Worm (Caenorhabditis elegans) whole organism, L2 larva: ENCODE results near the gene bath-33.

Source experiments
- R02D3.7 ChIP-seq: fragments of 150-350 bp; optimal IDR thresholded peaks from 2 replicates; lab custom pipeline; 2014; ENCODE audit warnings: missing biosample characterization, missing genetic modification characterization
- ZK546.5 ChIP-seq: sonication (generic microtip); optimal IDR thresholded peaks from 2 replicates; lab custom pipeline; 2017; ENCODE audit warnings: missing biosample characterization, missing genetic modification characterization
- aly-2 ChIP-seq: fragments of 150-350 bp; optimal IDR thresholded peaks from 2 replicates; lab custom pipeline; 2014; ENCODE audit warnings: missing biosample characterization, missing genetic modification characterization
- ama-1 ChIP-seq: fragments of 150-350 bp; optimal IDR thresholded peaks from 2 replicates; lab custom pipeline; 2018; ENCODE audit warnings: inconsistent platforms
- blmp-1 ChIP-seq: sonication (generic microtip); optimal IDR thresholded peaks from 2 replicates; lab custom pipeline; 2017; ENCODE audit warnings: missing genetic modification characterization, mild to moderate bottlenecking, missing compliant biosample characterization, antibody characterized with exemption, moderate library complexity; ENCODE audit not compliant: insufficient read depth
- ceh-82 ChIP-seq: fragments of 150-350 bp; optimal IDR thresholded peaks from 2 replicates; lab custom pipeline; 2014; ENCODE audit warnings: missing biosample characterization, missing genetic modification characterization
- crh-2 ChIP-seq: sonication (generic microtip); optimal IDR thresholded peaks from 2 replicates; lab custom pipeline; 2017; ENCODE audit warnings: missing biosample characterization, missing genetic modification characterization
- egl-27 ChIP-seq: sonication (generic microtip); optimal IDR thresholded peaks from 3 replicates; lab custom pipeline; 2017; ENCODE audit warnings: missing biosample characterization, missing genetic modification reagents, missing genetic modification characterization
- elt-1 ChIP-seq: fragments of 150-350 bp; optimal IDR thresholded peaks from 2 replicates; lab custom pipeline; 2014; ENCODE audit warnings: missing biosample characterization, missing genetic modification characterization
- elt-3 ChIP-seq: sonication (generic microtip); optimal IDR thresholded peaks from 2 replicates; lab custom pipeline; 2017; ENCODE audit warnings: missing biosample characterization, missing genetic modification characterization
- fos-1 ChIP-seq: fragments of 150-350 bp; optimal IDR thresholded peaks from 2 replicates; lab custom pipeline; 2014; ENCODE audit warnings: missing biosample characterization, missing genetic modification characterization
- gmeb-1 ChIP-seq: fragments of 150-350 bp; optimal IDR thresholded peaks from 2 replicates; lab custom pipeline; 2014; ENCODE audit warnings: missing biosample characterization, missing genetic modification characterization
- lin-11 ChIP-seq: fragments of 150-350 bp; sonication (generic microtip); optimal IDR thresholded peaks from 2 replicates; lab custom pipeline; 2014; ENCODE audit warnings: missing biosample characterization, missing genetic modification characterization, inconsistent platforms, mixed read lengths
- lin-13 ChIP-seq: fragments of 150-350 bp; optimal IDR thresholded peaks from 2 replicates; lab custom pipeline; 2014; ENCODE audit warnings: missing biosample characterization, missing genetic modification reagents, missing genetic modification characterization
- lin-39 ChIP-seq: fragments of 150-350 bp; optimal IDR thresholded peaks from 2 replicates; lab custom pipeline; 2014; ENCODE audit warnings: missing biosample characterization, missing genetic modification reagents, missing genetic modification characterization
- mab-5 ChIP-seq: fragments of 150-350 bp; optimal IDR thresholded peaks from 2 replicates; lab custom pipeline; 2014; ENCODE audit warnings: missing biosample characterization, missing genetic modification characterization
- mbf-1 ChIP-seq: sonication (generic microtip); optimal IDR thresholded peaks from 2 replicates; lab custom pipeline; 2017; ENCODE audit warnings: missing biosample characterization, missing genetic modification characterization
- nhr-12 ChIP-seq: fragments of 150-350 bp; optimal IDR thresholded peaks from 2 replicates; lab custom pipeline; 2014; ENCODE audit warnings: missing biosample characterization, missing genetic modification characterization
- nhr-129 ChIP-seq: fragments of 150-350 bp; optimal IDR thresholded peaks from 2 replicates; lab custom pipeline; 2014; ENCODE audit warnings: missing biosample characterization, missing genetic modification characterization
- nhr-23 ChIP-seq: fragments of 150-350 bp; optimal IDR thresholded peaks from 2 replicates; lab custom pipeline; 2014; ENCODE audit warnings: missing biosample characterization, missing genetic modification reagents, missing genetic modification characterization
- nhr-6 ChIP-seq: fragments of 150-350 bp; optimal IDR thresholded peaks from 2 replicates; lab custom pipeline; 2014; ENCODE audit warnings: missing biosample characterization, missing genetic modification characterization
- sem-4 ChIP-seq: fragments of 150-350 bp; optimal IDR thresholded peaks from 2 replicates; lab custom pipeline; 2014; ENCODE audit warnings: missing biosample characterization, missing genetic modification reagents, missing genetic modification characterization
- sma-3 ChIP-seq: sonication (generic microtip); optimal IDR thresholded peaks from 2 replicates; lab custom pipeline; 2016; ENCODE audit warnings: missing genetic modification reagents, missing genetic modification characterization, missing compliant biosample characterization
- unc-62 ChIP-seq: fragments of 150-350 bp; optimal IDR thresholded peaks from 2 replicates; lab custom pipeline; 2014; ENCODE audit warnings: missing biosample characterization, missing genetic modification reagents, missing genetic modification characterization
- ztf-1 ChIP-seq: fragments of 200-800 bp; sonication (Bioruptor generic); conservative IDR thresholded peaks from 2 replicates; pipeline ENCODE4 v1.3.6; 2022; ENCODE audit warnings: missing genetic modification characterization, missing compliant biosample characterization
- ztf-11 ChIP-seq: sonication (generic microtip); optimal IDR thresholded peaks from 2 replicates; lab custom pipeline; 2017; ENCODE audit warnings: missing biosample characterization, missing genetic modification characterization

bath-33 gene

DNA sequence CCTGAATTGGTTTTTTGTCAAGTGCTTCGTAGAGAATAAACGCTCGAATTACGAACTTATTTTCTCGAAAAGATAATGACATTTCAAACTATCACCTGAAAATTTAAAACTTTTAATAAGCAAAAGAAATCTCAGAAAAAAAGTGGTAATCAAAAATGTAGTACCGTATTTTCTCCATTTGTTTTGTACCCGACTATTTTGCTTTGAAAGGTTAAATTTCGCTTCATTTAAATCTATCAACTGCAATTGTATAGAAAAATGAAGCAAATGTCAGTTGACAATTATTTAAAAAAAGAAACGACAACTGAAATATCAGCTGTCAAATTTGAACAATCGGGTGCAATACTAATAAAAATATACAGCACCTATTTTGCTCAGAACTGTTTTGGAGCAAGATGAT is 15.2 kb upstream of the bath-33 start, which contains the start of gene fbxa-158:
TSS of gene fbxa-158 (minus strand) at position 101 of the 400 bp plus-strand sequence.
- no peak for TF ChIP-seq nhr-6 (tag; lab: Kevin White, UChicago)
- TF ChIP-seq sem-4 (tag; lab: Kevin White, UChicago) = no peak
- no peak for TF ChIP-seq lin-11 (tag; lab: Kevin White, UChicago)
- no peak for TF ChIP-seq ZK546.5 (tag; lab: Kevin White, UChicago)
- no peak for TF ChIP-seq egl-27 (tag; lab: Kevin White, UChicago)
- TF ChIP-seq elt-1 (tag; lab: Kevin White, UChicago) = no peak
- no peak for TF ChIP-seq R02D3.7

ce11 chrII:1618948-1619347 is 13.0 kb upstream of the bath-33 start, which contains the start of gene fbxa-166:
fbxa-166 (minus strand) TSS chrII:1619048.
- TF ChIP-seq mab-5 (tag; lab: Kevin White, UChicago) (no peak), ztf-11 (tag; lab: Kevin White, UChicago) (no peak)

DNA sequence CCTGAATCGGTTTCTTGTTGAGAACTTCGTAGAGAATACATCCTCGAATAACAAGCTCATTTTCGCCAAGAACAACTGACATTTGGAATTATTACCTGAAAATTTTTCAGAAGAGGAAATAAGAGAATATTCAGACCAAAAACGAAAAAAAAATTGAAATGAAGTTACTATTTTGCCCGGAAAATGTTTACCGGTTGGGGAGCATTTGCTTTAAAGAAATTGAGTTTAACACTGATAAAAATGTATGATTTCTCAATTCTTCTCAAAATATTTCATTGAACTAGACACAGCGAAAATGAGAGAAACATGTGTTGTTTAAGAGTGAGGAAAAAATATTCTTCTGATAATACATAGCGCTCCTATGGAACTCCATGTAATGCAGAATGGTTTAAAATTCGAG is 10.4 kb upstream of the bath-33 start, which contains the start of gene fbxa-165:
TSS of gene fbxa-165 (minus strand) at position 101 of the 400 bp plus-strand sequence.
- no peak for TF ChIP-seq nhr-12 (tag; lab: Kevin White, UChicago)
- TF ChIP-seq crh-2 = no peak
- TF ChIP-seq lin-39 (tag; lab: Kevin White, UChicago) = no peak
- no peak for TF ChIP-seq aly-2 (tag; lab: Kevin White, UChicago)
- TF ChIP-seq, all 48 proteins: peak for 0

DNA sequence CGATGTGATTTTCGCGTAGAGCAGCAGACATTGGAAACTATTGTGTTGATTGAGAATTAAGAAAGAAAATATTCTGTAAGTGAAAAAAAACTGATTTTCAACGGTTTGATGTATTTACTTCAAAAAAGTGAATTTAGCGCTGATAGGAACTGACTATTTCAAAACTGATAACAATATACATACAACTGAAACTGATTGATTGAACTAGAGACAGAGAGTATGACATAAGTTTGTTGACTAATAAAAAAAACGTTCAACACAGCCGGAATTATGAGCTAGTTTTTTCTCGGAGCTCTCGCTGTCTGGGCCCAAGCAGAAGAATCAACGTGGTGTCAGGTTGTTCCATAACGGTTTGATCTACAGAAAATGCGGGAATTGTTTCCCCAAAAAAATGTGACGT is 8.0 kb upstream of the bath-33 start, which contains the start of gene fbxa-164:
TSS of gene fbxa-164 (minus strand) at position 101 of the 400 bp plus-strand sequence.
- TF ChIP-seq unc-62 (GFP tag; lab: Kevin White, UChicago) = no peak
- TF ChIP-seq ztf-1 (GFP tag; lab: Robert Waterston, UW) = no peak
- TF ChIP-seq mab-5 (tag; lab: Kevin White, UChicago) = no peak
- TF ChIP-seq R02D3.7 = no peak
- TF ChIP-seq nhr-6 (tag; lab: Kevin White, UChicago) = no peak
- TF ChIP-seq fos-1 (tag; lab: Kevin White, UChicago) = no peak
- TF ChIP-seq egl-27 (tag; lab: Kevin White, UChicago) = no peak
- TF ChIP-seq nhr-12 (tag; lab: Kevin White, UChicago) = no peak
- no peak for TF ChIP-seq nhr-23
- TF ChIP-seq sem-4 (tag; lab: Kevin White, UChicago) = no peak
- TF ChIP-seq elt-3 (tag; lab: Kevin White, UChicago) = no peak
- no peak for TF ChIP-seq ceh-82 (tag; lab: Kevin White, UChicago)
- TF ChIP-seq blmp-1 (tag; lab: Kevin White, UChicago) = no peak
- no peak for TF ChIP-seq nhr-129
- no peak for TF ChIP-seq aly-2 (tag; lab: Kevin White, UChicago)

- TF ChIP-seq gmeb-1 (tag; lab: Kevin White, UChicago) = no peak
- no peak for TF ChIP-seq lin-11 (tag; lab: Kevin White, UChicago)
- TF ChIP-seq, all 48 proteins: peak for 0
Observed at ce11 chrII:1610630-1611029, 4.7 kb upstream of the bath-33 start, which contains the start of gene fbxa-163. fbxa-163 (minus strand) TSS chrII:1610730.

- no peak for TF ChIP-seq ZK546.5 (tag; lab: Kevin White, UChicago)
- TF ChIP-seq ama-1 (lab: Kevin White, UChicago) = no peak
- TF ChIP-seq crh-2 = peak; percentile 3
- no peak for TF ChIP-seq sma-3 (GFP tag; lab: Kevin White, UChicago)
- TF ChIP-seq nhr-23 = no peak
- no peak for TF ChIP-seq lin-39 (tag; lab: Kevin White, UChicago)
- TF ChIP-seq lin-13 (GFP tag; lab: Kevin White, UChicago) = no peak
- no peak for TF ChIP-seq mbf-1
- TF ChIP-seq fos-1 (tag; lab: Kevin White, UChicago) = peak; percentile 59
Observed at ce11 chrII:1608915-1609314, 2.9 kb upstream of the bath-33 start.

- TF ChIP-seq ceh-82 (tag; lab: Kevin White, UChicago) (no peak), fos-1 (tag; lab: Kevin White, UChicago) (peak; percentile 71)
Observed at ce11 chrII:1607575-1607974, 1.6 kb upstream of the bath-33 start.

DNA sequence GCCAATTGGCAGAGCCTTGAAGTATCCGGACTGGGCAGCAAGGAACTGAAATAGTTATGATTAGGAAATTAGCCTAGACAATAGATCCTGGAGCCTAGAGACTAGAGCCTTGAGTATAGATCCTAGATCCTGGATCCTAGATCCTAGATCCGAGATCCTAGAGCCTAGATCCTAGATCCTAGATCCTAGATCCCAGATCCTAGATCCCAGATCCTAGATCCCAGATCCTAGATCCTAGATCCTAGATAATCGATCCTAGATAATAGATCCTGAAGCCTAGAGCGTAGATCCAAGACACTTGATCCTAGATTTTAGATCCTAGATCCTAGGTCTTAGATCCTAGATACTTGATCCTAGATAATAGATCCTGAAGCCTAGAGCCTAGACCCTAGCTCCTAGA is 969 bp downstream of the bath-33 start:
- TF ChIP-seq gmeb-1 (tag; lab: Kevin White, UChicago) (no peak), mbf-1 (no peak)
- TF ChIP-seq, all 48 proteins: peak for 0
